Worm (Caenorhabditis elegans): ENCODE data around the gene T07C4.12.

DNA sequence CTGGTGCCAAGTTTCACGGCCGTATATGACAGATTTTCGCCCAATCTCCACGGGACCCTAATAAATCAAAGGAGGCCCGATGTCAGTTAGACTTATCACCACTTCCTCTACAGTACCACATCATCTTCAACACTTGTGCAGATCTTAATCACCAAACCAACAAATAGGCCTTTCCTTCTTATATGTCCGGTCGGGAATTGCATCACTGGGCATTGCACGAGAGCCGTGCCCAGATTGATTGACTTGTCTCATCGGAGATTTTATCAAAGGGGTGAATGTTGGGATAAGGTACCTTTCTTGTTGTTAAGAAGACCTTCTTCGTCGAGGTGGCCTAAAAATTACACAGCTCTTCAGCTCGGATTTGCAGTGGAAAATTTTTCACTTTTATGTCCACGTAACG, 12.3 kb upstream of the T07C4.12 start:
- no peak for TF ChIP-seq tab-1 (GFP tag; IDR thresholded peaks at IDR 0.05)
- TF ChIP-seq ztf-23 (GFP tag; IDR thresholded peaks at IDR 0.05): no peak

Measured in whole organism, midembryonic.